Fruit fly (Drosophila melanogaster) whole organism, embryonic: ENCODE results near the gene armi.

Experiments used
- Asciz ChIP-seq: fragments of 200-800 bp; sonication (Bioruptor generic); optimal IDR thresholded peaks from 2 replicates; lab custom pipeline; 2017; ENCODE audit warnings: missing biosample characterization, mild to moderate bottlenecking, missing genetic modification characterization, missing genetic modification reagents
- Atf3 ChIP-seq: fragments of 200-800 bp; sonication (Bioruptor generic); optimal IDR thresholded peaks from 3 replicates; lab custom pipeline; 2016; ENCODE audit warnings: missing biosample characterization, missing genetic modification characterization
- Bteb2 ChIP-seq: fragments of 200-800 bp; sonication (Bioruptor generic); optimal IDR thresholded peaks from 2 replicates; lab custom pipeline; 2016; ENCODE audit warnings: missing biosample characterization, missing genetic modification characterization
- C15 ChIP-seq: fragments of 200-800 bp; sonication (Bioruptor generic); IDR thresholded peaks from 3 replicates; pipeline ENCODE4 v1.3.6; 2022; ENCODE audit warnings: missing biosample characterization, missing genetic modification characterization
- CG10321 ChIP-seq: fragments of 200-800 bp; sonication (Bioruptor generic); IDR thresholded peaks from 2 replicates; pipeline ENCODE4 v1.3.6; 2022; ENCODE audit warnings: missing biosample characterization, missing genetic modification characterization
- CG10654 ChIP-seq: fragments of 200-800 bp; sonication (Bioruptor generic); optimal IDR thresholded peaks from 2 replicates; lab custom pipeline; 2016; ENCODE audit warnings: missing biosample characterization, missing genetic modification characterization
- CG11247 ChIP-seq: fragments of 200-800 bp; sonication (Bioruptor generic); IDR thresholded peaks from 2 replicates; pipeline ENCODE4 v1.3.6; 2022; ENCODE audit warnings: missing biosample characterization, missing genetic modification characterization
- CG11723 ChIP-seq: fragments of 200-800 bp; sonication (Bioruptor generic); optimal IDR thresholded peaks from 2 replicates; lab custom pipeline; 2017; ENCODE audit warnings: missing biosample characterization, mild to moderate bottlenecking, missing genetic modification characterization
- CG12391 ChIP-seq: fragments of 200-800 bp; sonication (Bioruptor generic); optimal IDR thresholded peaks from 3 replicates; lab custom pipeline; 2018; ENCODE audit warnings: missing biosample characterization, mild to moderate bottlenecking, missing genetic modification characterization, moderate library complexity
- CG13296 ChIP-seq: fragments of 200-800 bp; sonication (Bioruptor generic); optimal IDR thresholded peaks from 3 replicates; lab custom pipeline; 2018; ENCODE audit warnings: missing biosample characterization, mild to moderate bottlenecking, missing genetic modification characterization
- CG13624 ChIP-seq: fragments of 200-800 bp; sonication (Bioruptor generic); optimal IDR thresholded peaks from 2 replicates; lab custom pipeline; 2016; ENCODE audit warnings: missing biosample characterization, missing genetic modification characterization
- CG14860 ChIP-seq: fragments of 200-800 bp; sonication (Bioruptor generic); IDR thresholded peaks from 3 replicates; pipeline ENCODE4 v1.3.6; 2022; ENCODE audit warnings: missing biosample characterization, missing genetic modification characterization; ENCODE audit not compliant: partially characterized antibody
- CG15011 ChIP-seq: fragments of 200-800 bp; sonication (Bioruptor generic); optimal IDR thresholded peaks from 3 replicates; lab custom pipeline; 2018; ENCODE audit warnings: missing biosample characterization, mild to moderate bottlenecking, missing genetic modification characterization
- CG1647 ChIP-seq: fragments of 200-800 bp; sonication (Bioruptor generic); optimal IDR thresholded peaks from 3 replicates; lab custom pipeline; 2016; ENCODE audit warnings: missing biosample characterization, missing genetic modification characterization
- CG16815 ChIP-seq: fragments of 200-800 bp; sonication (Bioruptor generic); optimal IDR thresholded peaks from 3 replicates; lab custom pipeline; 2017; ENCODE audit warnings: missing biosample characterization, mild to moderate bottlenecking, missing genetic modification characterization
- CG30403 ChIP-seq: fragments of 200-800 bp; sonication (Bioruptor generic); optimal IDR thresholded peaks from 3 replicates; lab custom pipeline; 2016; ENCODE audit warnings: missing biosample characterization, missing genetic modification characterization
- CG31365 ChIP-seq: fragments of 200-800 bp; sonication (Bioruptor generic); optimal IDR thresholded peaks from 2 replicates; lab custom pipeline; 2018; ENCODE audit warnings: missing biosample characterization, mild to moderate bottlenecking, missing genetic modification characterization
- CG33557 ChIP-seq: fragments of 200-800 bp; sonication (Bioruptor generic); optimal IDR thresholded peaks from 2 replicates; lab custom pipeline; 2019; ENCODE audit warnings: missing biosample characterization, mild to moderate bottlenecking, missing genetic modification characterization, moderate library complexity
- CG34422 ChIP-seq: fragments of 200-800 bp; sonication (Bioruptor generic); IDR thresholded peaks from 3 replicates; pipeline ENCODE4 v1.3.6; 2022; ENCODE audit warnings: missing biosample characterization, missing genetic modification characterization
- CG4617 ChIP-seq: fragments of 200-800 bp; sonication (Bioruptor generic); optimal IDR thresholded peaks from 3 replicates; lab custom pipeline; 2016; ENCODE audit warnings: missing biosample characterization, missing genetic modification characterization, borderline replicate concordance
- CG9727 ChIP-seq: fragments of 200-800 bp; sonication (Bioruptor generic); optimal IDR thresholded peaks from 3 replicates; lab custom pipeline; 2017; ENCODE audit warnings: missing biosample characterization, mild to moderate bottlenecking, missing genetic modification characterization
- D19A ChIP-seq: fragments of 200-800 bp; optimal IDR thresholded peaks from 3 replicates; lab custom pipeline; 2019; ENCODE audit warnings: missing biosample characterization, mild to moderate bottlenecking, missing genetic modification characterization, moderate library complexity
- Dip2 ChIP-seq: fragments of 200-800 bp; sonication (Bioruptor generic); IDR thresholded peaks from 2 replicates; pipeline ENCODE4 v1.3.6; 2022; ENCODE audit warnings: missing biosample characterization, missing genetic modification characterization
- Ets65A ChIP-seq: fragments of 200-800 bp; sonication (Bioruptor generic); peaks from one replicate; lab custom pipeline; 2016; ENCODE audit warnings: missing biosample characterization, missing genetic modification characterization
- HLH4C ChIP-seq: fragments of 200-800 bp; sonication (Bioruptor generic); IDR thresholded peaks from 3 replicates; pipeline ENCODE4 v1.3.6; 2022; ENCODE audit warnings: missing biosample characterization, missing genetic modification characterization; ENCODE audit not compliant: partially characterized antibody
- HLHmδ ChIP-seq: fragments of 200-800 bp; sonication (Bioruptor generic); optimal IDR thresholded peaks from 2 replicates; lab custom pipeline; 2018; ENCODE audit warnings: missing biosample characterization, mild to moderate bottlenecking, missing genetic modification characterization, moderate library complexity
- Hand ChIP-seq: fragments of 200-800 bp; sonication (Bioruptor generic); optimal IDR thresholded peaks from 2 replicates; lab custom pipeline; 2017; ENCODE audit warnings: mild to moderate bottlenecking, missing biosample characterization, missing genetic modification reagents, missing genetic modification characterization
- MESR4 ChIP-seq: fragments of 200-800 bp; sonication (Bioruptor generic); optimal IDR thresholded peaks from 2 replicates; lab custom pipeline; 2018; ENCODE audit warnings: missing biosample characterization, mild to moderate bottlenecking, missing genetic modification characterization, moderate library complexity
- NC2β ChIP-seq: fragments of 200-800 bp; sonication (Bioruptor generic); optimal IDR thresholded peaks from 2 replicates; lab custom pipeline; 2016; ENCODE audit warnings: missing biosample characterization, missing genetic modification characterization
- Optix ChIP-seq: fragments of 200-800 bp; sonication (Bioruptor generic); IDR thresholded peaks from 3 replicates; pipeline ENCODE4 v1.3.6; 2022; ENCODE audit warnings: missing biosample characterization, missing genetic modification characterization
- Poxn ChIP-seq: fragments of 200-800 bp; sonication (Bioruptor generic); IDR thresholded peaks from 2 replicates; pipeline ENCODE4 v1.3.6; 2022; ENCODE audit warnings: missing biosample characterization, missing genetic modification characterization
- Trl ChIP-seq, 3 experiments: fragments of >200 bp in 2 of 3; fragments of 200-800 bp in 1 of 3; sonication (Bioruptor generic) in 1 of 3; optimal IDR thresholded peaks; 2 replicates in 1 of 3; 3 replicates in 2 of 3; lab custom pipeline; 2016 to 2017; ENCODE audit warnings: missing biosample characterization in 1 of 3, missing genetic modification characterization in 1 of 3
- aop ChIP-seq: fragments of 200-800 bp; sonication (Bioruptor generic); IDR thresholded peaks from 2 replicates; pipeline ENCODE4 v1.3.6; 2022; ENCODE audit warnings: missing biosample characterization, missing genetic modification characterization
- ara ChIP-seq: fragments of 200-800 bp; sonication (Bioruptor generic); IDR thresholded peaks from 2 replicates; pipeline ENCODE4 v1.3.6; 2022; ENCODE audit warnings: missing biosample characterization, missing genetic modification characterization
- ato ChIP-seq: fragments of 200-800 bp; sonication (Bioruptor generic); IDR thresholded peaks from 2 replicates; pipeline ENCODE4 v1.3.6; 2022; ENCODE audit warnings: missing biosample characterization, missing genetic modification characterization; ENCODE audit not compliant: partially characterized antibody
- dati ChIP-seq: fragments of 200-800 bp; sonication (Bioruptor generic); IDR thresholded peaks from 2 replicates; pipeline ENCODE4 v1.3.6; 2022; ENCODE audit warnings: missing biosample characterization, missing genetic modification characterization
- disco-r ChIP-seq: fragments of 200-800 bp; sonication (Bioruptor generic); optimal IDR thresholded peaks from 2 replicates; lab custom pipeline; 2016; ENCODE audit warnings: missing biosample characterization, missing genetic modification characterization
- fd96Cb ChIP-seq: fragments of 200-800 bp; sonication (Bioruptor generic); optimal IDR thresholded peaks from 2 replicates; lab custom pipeline; 2018; ENCODE audit warnings: missing biosample characterization, mild to moderate bottlenecking, missing genetic modification characterization, moderate library complexity
- gsb-n ChIP-seq: fragments of 200-800 bp; sonication (Bioruptor generic); optimal IDR thresholded peaks from 3 replicates; lab custom pipeline; 2018; ENCODE audit warnings: missing biosample characterization, mild to moderate bottlenecking, missing genetic modification characterization
- h ChIP-seq: fragments of >200 bp; optimal IDR thresholded peaks from 2 replicates; lab custom pipeline; 2017
- kay ChIP-seq: fragments of 200-800 bp; sonication (Bioruptor generic); optimal IDR thresholded peaks from 2 replicates; lab custom pipeline; 2016; ENCODE audit warnings: missing biosample characterization, missing genetic modification characterization
- lbe ChIP-seq: fragments of 200-800 bp; sonication (Bioruptor generic); optimal IDR thresholded peaks from 2 replicates; lab custom pipeline; 2016; ENCODE audit warnings: missing biosample characterization, mild to moderate bottlenecking, missing genetic modification characterization
- pros ChIP-seq: fragments of 200-800 bp; sonication (Bioruptor generic); optimal IDR thresholded peaks from 3 replicates; lab custom pipeline; 2019; ENCODE audit warnings: missing biosample characterization, mild to moderate bottlenecking, missing genetic modification characterization, moderate library complexity
- ro ChIP-seq: fragments of 200-800 bp; sonication (Bioruptor generic); IDR thresholded peaks from 2 replicates; pipeline ENCODE4 v1.3.6; 2022; ENCODE audit warnings: missing biosample characterization, missing genetic modification characterization
- sim ChIP-seq: fragments of 200-800 bp; sonication (Bioruptor generic); IDR thresholded peaks from 2 replicates; pipeline ENCODE4 v1.3.6; 2022; ENCODE audit warnings: missing biosample characterization, missing genetic modification characterization
- ssp ChIP-seq: fragments of 200-800 bp; sonication (Bioruptor generic); IDR thresholded peaks from 2 replicates; pipeline ENCODE4 v1.3.6; 2022; ENCODE audit warnings: missing biosample characterization, missing genetic modification characterization
- trh ChIP-seq: fragments of 200-800 bp; sonication (Bioruptor generic); optimal IDR thresholded peaks from 2 replicates; lab custom pipeline; 2016; ENCODE audit warnings: missing biosample characterization, missing genetic modification characterization
- ttk ChIP-seq: fragments of 200-800 bp; sonication (Bioruptor generic); IDR thresholded peaks from 2 replicates; pipeline ENCODE4 v2.1.2; 2022; ENCODE audit warnings: missing biosample characterization, missing genetic modification characterization
- vfl ChIP-seq: fragments of 200-800 bp; sonication (Bioruptor generic); optimal IDR thresholded peaks from 2 replicates; lab custom pipeline; 2016; ENCODE audit warnings: missing biosample characterization, missing genetic modification characterization

armi gene

dm6 chr3L:3418207-3419086 lies 42.7 kb upstream of the armi start (continued):
- TF ChIP-seq CG14860 (GFP tag; lab: Robert Waterston, UW) = no peak
- peak; percentile 78 for TF ChIP-seq ara (GFP tag; lab: Robert Waterston, UW)
- peak; percentile 40 for TF ChIP-seq D19A (tag; lab: Kevin White, UChicago)
- TF ChIP-seq HLHmδ = peak; percentile 88
- no peak for TF ChIP-seq ro (GFP tag; lab: Robert Waterston, UW)
- peak; percentile 77 for TF ChIP-seq CG9727 (GFP tag; lab: Kevin White, UChicago)
- no peak for TF ChIP-seq lbe (GFP tag; lab: Kevin White, UChicago)
- TF ChIP-seq CG33557 (GFP tag; lab: Kevin White, UChicago) = no peak
- TF ChIP-seq kay = peak; percentile 62
- TF ChIP-seq Poxn (GFP tag; lab: Robert Waterston, UW) = no peak
- 0 out of 3 replicates have a peak, but pooled peaks have one; percentile 13 for TF ChIP-seq HLH4C (GFP tag; lab: Robert Waterston, UW)
- TF ChIP-seq aop (GFP tag; lab: Robert Waterston, UW) = peak; percentile 100
- TF ChIP-seq CG16815 (GFP tag; lab: Kevin White, UChicago) = peak; percentile 48
- TF ChIP-seq CG11247 (GFP tag; lab: Robert Waterston, UW) = peak; percentile 52
- no peak for TF ChIP-seq CG4617 (GFP tag; lab: Kevin White, UChicago)
- TF ChIP-seq Hand (GFP tag; lab: Kevin White, UChicago) = no peak
- peak; percentile 26 for TF ChIP-seq CG1647 (GFP tag; lab: Kevin White, UChicago)
- peak; percentile 26 for TF ChIP-seq vfl (GFP tag; lab: Kevin White, UChicago)
- peak; percentile 65 for TF ChIP-seq Bteb2 (GFP tag; lab: Kevin White, UChicago)
- TF ChIP-seq C15 (GFP tag; lab: Robert Waterston, UW) = peak; percentile 71; the same call in 2 of the 3 replicates
- peak; percentile 63 for TF ChIP-seq CG34422 (GFP tag; lab: Robert Waterston, UW)
- TF ChIP-seq CG31365 (tag; lab: Kevin White, UChicago) = peak; percentile 60
- TF ChIP-seq Optix = peak; percentile 69; the same call in 2 of the 3 replicates
- TF ChIP-seq CG12391 (tag; lab: Kevin White, UChicago) = peak; percentile 69
- TF ChIP-seq fd96Cb (tag; lab: Kevin White, UChicago) = peak; percentile 51
- TF ChIP-seq Ets65A = peak; percentile 93
- TF ChIP-seq NC2β (GFP tag; lab: Kevin White, UChicago) = no peak
- peak; percentile 14 for TF ChIP-seq pros (GFP tag; lab: Kevin White, UChicago)
- no peak for TF ChIP-seq trh
- TF ChIP-seq MESR4 (GFP tag; lab: Kevin White, UChicago) = no peak
- TF ChIP-seq ssp = peak; percentile 58
- peak; percentile 31 for TF ChIP-seq Asciz (GFP tag; lab: Kevin White, UChicago)
- peak; percentile 72 for TF ChIP-seq ttk (GFP tag; lab: Robert Waterston, UW)
- TF ChIP-seq CG13624 = peak; percentile 75
- TF ChIP-seq CG13296 (GFP tag; lab: Kevin White, UChicago) = peak; percentile 79
- TF ChIP-seq sim (GFP tag; lab: Robert Waterston, UW) = peak; percentile 18; the same call in 1 of the 2 replicates
- TF ChIP-seq h (lab: Kevin White, UChicago) = no peak
- TF ChIP-seq CG10654 = peak; percentile 26
- peak; percentile 50; the same call in 1 of the 2 replicates for TF ChIP-seq Dip2 (GFP tag; lab: Robert Waterston, UW)
- peak; percentile 61 for TF ChIP-seq CG15011
- TF ChIP-seq CG11723 (GFP tag; lab: Kevin White, UChicago) = peak; percentile 65
- TF ChIP-seq Atf3 (GFP tag; lab: Kevin White, UChicago) = peak; percentile 33
- TF ChIP-seq ato (GFP tag; lab: Robert Waterston, UW) = 0 out of 2 replicates have a peak, but pooled peaks have one; percentile 32
- TF ChIP-seq dati (GFP tag; lab: Robert Waterston, UW) = peak; percentile 70; the same call in 1 of the 2 replicates
- TF ChIP-seq CG10321 (GFP tag; lab: Robert Waterston, UW) = peak; percentile 57
- TF ChIP-seq CG30403 (GFP tag; lab: Kevin White, UChicago) = peak; percentile 48
- peak; percentile 70 to 88 for TF ChIP-seq Trl (optimal IDR thresholded peaks at IDR 0.05; lab: Kevin White, UChicago)
- TF ChIP-seq Trl (GFP tag; optimal IDR thresholded peaks at IDR 0.05; lab: Kevin White, UChicago) = peak; percentile 14
- TF ChIP-seq gsb-n (tag; lab: Kevin White, UChicago) = peak; percentile 30
- no peak for TF ChIP-seq disco-r (GFP tag; lab: Kevin White, UChicago)
